Worm (Caenorhabditis elegans) whole organism, early embryonic: ENCODE measurements around the gene syp-2.

Experiments
- B0310.2 ChIP-seq: sonication (generic microtip); optimal IDR thresholded peaks from 2 replicates; lab custom pipeline; 2016; ENCODE audit warnings: mild to moderate bottlenecking, missing genetic modification characterization, missing compliant biosample characterization
- F13C5.2 ChIP-seq: sonication (generic microtip); optimal IDR thresholded peaks from 2 replicates; lab custom pipeline; 2017; ENCODE audit warnings: mild to moderate bottlenecking, missing genetic modification characterization, inconsistent platforms, missing compliant biosample characterization
- aly-1 ChIP-seq: sonication (generic microtip); optimal IDR thresholded peaks from 2 replicates; lab custom pipeline; 2016; ENCODE audit warnings: missing genetic modification characterization, missing compliant biosample characterization
- ama-1 ChIP-seq: fragments of 150-350 bp; optimal IDR thresholded peaks from 2 replicates; lab custom pipeline; 2014
- ceh-13 ChIP-seq: fragments of 200-800 bp; sonication (Bioruptor generic); optimal IDR thresholded peaks from 2 replicates; lab custom pipeline; 2018; ENCODE audit warnings: mild to moderate bottlenecking, missing genetic modification characterization, missing compliant biosample characterization
- ceh-36 ChIP-seq: sonication (generic microtip); optimal IDR thresholded peaks from 2 replicates; lab custom pipeline; 2016; ENCODE audit warnings: missing genetic modification characterization, inconsistent platforms, missing compliant biosample characterization
- ets-7 ChIP-seq: sonication (generic microtip); optimal IDR thresholded peaks from 2 replicates; lab custom pipeline; 2016; ENCODE audit warnings: missing genotype, missing genetic modification characterization, missing compliant biosample characterization
- flt-1 ChIP-seq: fragments of 200-800 bp; sonication (Bioruptor generic); IDR thresholded peaks from 2 replicates; pipeline ENCODE4 v1.3.6; 2022; ENCODE audit warnings: missing genetic modification characterization, missing compliant biosample characterization
- hmbx-1 ChIP-seq: sonication (generic microtip); optimal IDR thresholded peaks from 2 replicates; lab custom pipeline; 2016; ENCODE audit warnings: mild to moderate bottlenecking, missing genetic modification characterization, missing compliant biosample characterization
- hmg-4 ChIP-seq: fragments of 200-800 bp; sonication (Bioruptor generic); optimal IDR thresholded peaks from 2 replicates; lab custom pipeline; 2018; ENCODE audit warnings: mild to moderate bottlenecking, missing genetic modification characterization, missing compliant biosample characterization
- hnd-1 ChIP-seq: sonication (generic microtip); optimal IDR thresholded peaks from 2 replicates; lab custom pipeline; 2016; ENCODE audit warnings: missing genetic modification characterization, missing compliant biosample characterization
- pes-1 ChIP-seq: fragments of 200-800 bp; sonication (Bioruptor generic); IDR thresholded peaks from 2 replicates; pipeline ENCODE4 v1.3.6; 2022; ENCODE audit warnings: missing genetic modification reagents, missing genetic modification characterization, missing compliant biosample characterization
- scrt-1 ChIP-seq: fragments of 200-800 bp; sonication (Bioruptor generic); IDR thresholded peaks from 2 replicates; pipeline ENCODE4 v1.3.6; 2022; ENCODE audit warnings: missing genetic modification characterization, missing compliant biosample characterization
- sea-1 ChIP-seq: fragments of 200-800 bp; sonication (Bioruptor generic); conservative IDR thresholded peaks from 2 replicates; pipeline ENCODE4 v1.3.6; 2022; ENCODE audit warnings: missing genetic modification characterization, missing compliant biosample characterization
- tbx-11 ChIP-seq: fragments of 200-800 bp; sonication (Bioruptor generic); IDR thresholded peaks from 2 replicates; pipeline ENCODE4 v1.3.6; 2022; ENCODE audit warnings: missing genetic modification characterization, missing compliant biosample characterization
- tbx-37 ChIP-seq: fragments of 200-800 bp; sonication (Bioruptor generic); conservative IDR thresholded peaks from 2 replicates; pipeline ENCODE4 v1.3.6; 2022; ENCODE audit warnings: missing genetic modification reagents, missing genetic modification characterization, missing compliant biosample characterization
- tra-4 ChIP-seq: sonication (generic microtip); optimal IDR thresholded peaks from 2 replicates; lab custom pipeline; 2017; ENCODE audit warnings: missing genetic modification characterization, missing compliant biosample characterization

The syp-2 gene

ce11 chrV:5536240-5536811 is at the start of gene syp-2, which contains the start of gene cox-16:
syp-2 (plus strand) TSS chrV:5536487.
cox-16 (minus strand) TSS chrV:5536243.
- no peak for TF ChIP-seq flt-1 (GFP tag; lab: Robert Waterston, UW)
- TF ChIP-seq ama-1 (lab: Kevin White, UChicago), result no peak
- TF ChIP-seq pes-1 (GFP tag; lab: Robert Waterston, UW), result no peak
- no peak for TF ChIP-seq tbx-37 (GFP tag; lab: Robert Waterston, UW)
- no peak for TF ChIP-seq F13C5.2
- TF ChIP-seq sea-1 (GFP tag; lab: Robert Waterston, UW), result no peak
- no peak for TF ChIP-seq ets-7 (tag; lab: Kevin White, UChicago)
- TF ChIP-seq tbx-11 (GFP tag; lab: Robert Waterston, UW), result no peak
- no peak for TF ChIP-seq ceh-36 (tag; lab: Kevin White, UChicago)
- TF ChIP-seq hmbx-1 (tag; lab: Kevin White, UChicago), result no peak
- no peak for TF ChIP-seq hnd-1
- TF ChIP-seq ceh-13 (GFP tag; lab: Kevin White, UChicago), result no peak
- no peak for TF ChIP-seq hmg-4 (GFP tag; lab: Kevin White, UChicago)
- no peak for TF ChIP-seq B0310.2
- no peak for TF ChIP-seq scrt-1

ce11 chrV:5487180-5487579 is 49.1 kb upstream of the syp-2 start:
- no peak for TF ChIP-seq hmg-4 (GFP tag; lab: Kevin White, UChicago)
- no peak for TF ChIP-seq ceh-36 (tag; lab: Kevin White, UChicago)
- no peak for TF ChIP-seq pes-1 (GFP tag; lab: Robert Waterston, UW)
- TF ChIP-seq B0310.2, result no peak
- no peak for TF ChIP-seq aly-1 (tag; lab: Kevin White, UChicago)
- no peak for TF ChIP-seq tbx-11 (GFP tag; lab: Robert Waterston, UW)
- TF ChIP-seq ama-1 (lab: Kevin White, UChicago), result no peak
- no peak for TF ChIP-seq ceh-13 (GFP tag; lab: Kevin White, UChicago)
- TF ChIP-seq tbx-37 (GFP tag; lab: Robert Waterston, UW), result no peak
- TF ChIP-seq scrt-1, result no peak
- TF ChIP-seq flt-1 (GFP tag; lab: Robert Waterston, UW), result no peak
- no peak for TF ChIP-seq hnd-1
- no peak for TF ChIP-seq F13C5.2
- TF ChIP-seq ets-7 (tag; lab: Kevin White, UChicago), result no peak
- no peak for TF ChIP-seq sea-1 (GFP tag; lab: Robert Waterston, UW)

ce11 chrV:5488766-5489165 is 47.5 kb upstream of the syp-2 start, which contains the start of gene grl-18:
grl-18 (minus strand) TSS chrV:5488866.
- TF ChIP-seq tbx-37 (GFP tag; lab: Robert Waterston, UW), result no peak
- no peak for TF ChIP-seq pes-1 (GFP tag; lab: Robert Waterston, UW)
- TF ChIP-seq B0310.2, result no peak
- TF ChIP-seq tra-4 (tag; lab: Kevin White, UChicago), result no peak
- TF ChIP-seq ceh-13 (GFP tag; lab: Kevin White, UChicago), result no peak
- no peak for TF ChIP-seq sea-1 (GFP tag; lab: Robert Waterston, UW)
- TF ChIP-seq hnd-1, result no peak
- no peak for TF ChIP-seq ceh-36 (tag; lab: Kevin White, UChicago)
- TF ChIP-seq flt-1 (GFP tag; lab: Robert Waterston, UW), result no peak
- TF ChIP-seq hmg-4 (GFP tag; lab: Kevin White, UChicago), result no peak
- TF ChIP-seq ama-1 (lab: Kevin White, UChicago), result no peak
- no peak for TF ChIP-seq hmbx-1 (tag; lab: Kevin White, UChicago)
- no peak for TF ChIP-seq ets-7 (tag; lab: Kevin White, UChicago)
- TF ChIP-seq scrt-1, result no peak
- TF ChIP-seq F13C5.2, result no peak
- no peak for TF ChIP-seq tbx-11 (GFP tag; lab: Robert Waterston, UW)
- no peak for TF ChIP-seq aly-1 (tag; lab: Kevin White, UChicago)

ce11 chrV:5490205-5490604 is 46.1 kb upstream of the syp-2 start, which contains the start of gene T05C3.6:
T05C3.6 (plus strand) TSS chrV:5490445.
- no peak for TF ChIP-seq hnd-1
- no peak for TF ChIP-seq tbx-11 (GFP tag; lab: Robert Waterston, UW)
- TF ChIP-seq ceh-36 (tag; lab: Kevin White, UChicago), result no peak
- no peak for TF ChIP-seq scrt-1
- no peak for TF ChIP-seq hmbx-1 (tag; lab: Kevin White, UChicago)
- TF ChIP-seq F13C5.2, result no peak
- TF ChIP-seq pes-1 (GFP tag; lab: Robert Waterston, UW), result no peak
- TF ChIP-seq hmg-4 (GFP tag; lab: Kevin White, UChicago), result no peak
- no peak for TF ChIP-seq tbx-37 (GFP tag; lab: Robert Waterston, UW)

ce11 chrV:5493447-5493846 is 42.8 kb upstream of the syp-2 start, which contains the start of gene T05C3.2:
T05C3.2 (plus strand) TSS chrV:5493747.
- TF ChIP-seq hnd-1, result no peak
- no peak for TF ChIP-seq tbx-11 (GFP tag; lab: Robert Waterston, UW)
- no peak for TF ChIP-seq hmbx-1 (tag; lab: Kevin White, UChicago)
- no peak for TF ChIP-seq hmg-4 (GFP tag; lab: Kevin White, UChicago)
- no peak for TF ChIP-seq scrt-1
- no peak for TF ChIP-seq ama-1 (lab: Kevin White, UChicago)
- TF ChIP-seq B0310.2, result no peak
- no peak for TF ChIP-seq sea-1 (GFP tag; lab: Robert Waterston, UW)
- no peak for TF ChIP-seq flt-1 (GFP tag; lab: Robert Waterston, UW)
- no peak for TF ChIP-seq aly-1 (tag; lab: Kevin White, UChicago)
- TF ChIP-seq F13C5.2, result no peak
- TF ChIP-seq tra-4 (tag; lab: Kevin White, UChicago), result no peak
- TF ChIP-seq ceh-36 (tag; lab: Kevin White, UChicago), result no peak
- no peak for TF ChIP-seq ets-7 (tag; lab: Kevin White, UChicago)

- TF ChIP-seq scrt-1, result no peak
These were observed 36.8 kb upstream of the syp-2 start for ce11 chrV:5499475-5499874.

- TF ChIP-seq B0310.2 (no peak), hnd-1 (no peak), ceh-13 (GFP tag; lab: Kevin White, UChicago) (no peak), hmbx-1 (tag; lab: Kevin White, UChicago) (no peak), ceh-36 (tag; lab: Kevin White, UChicago) (no peak), scrt-1 (no peak), tra-4 (tag; lab: Kevin White, UChicago) (no peak), hmg-4 (GFP tag; lab: Kevin White, UChicago) (no peak)
These were observed 33.6 kb upstream of the syp-2 start for ce11 chrV:5502701-5503100.
